Fruit fly (Drosophila melanogaster) whole organism, wandering third instar larva: ENCODE data around the gene CG13063.

Source experiments
- Abd-B ChIP-seq: fragments of >200 bp; optimal IDR thresholded peaks from 2 replicates; lab custom pipeline; 2017; ENCODE audit warnings: missing biosample characterization, missing genetic modification characterization
- CG9705 ChIP-seq: fragments of 200-800 bp; sonication (Bioruptor generic); optimal IDR thresholded peaks from 2 replicates; lab custom pipeline; 2018; ENCODE audit warnings: missing biosample characterization, mild to moderate bottlenecking, missing genetic modification characterization
- CrebA ChIP-seq: fragments of 200-800 bp; sonication (Bioruptor generic); optimal IDR thresholded peaks from 2 replicates; lab custom pipeline; 2016; ENCODE audit warnings: missing biosample characterization, mild to moderate bottlenecking, missing genetic modification characterization, borderline replicate concordance
- Dfd ChIP-seq: fragments of >200 bp; optimal IDR thresholded peaks from 2 replicates; lab custom pipeline; 2017; ENCODE audit warnings: missing biosample characterization, missing genetic modification characterization
- Dif ChIP-seq: fragments of 200-275, 200-300 bp; sonication (Bioruptor generic); optimal IDR thresholded peaks from 2 replicates; lab custom pipeline; 2018; ENCODE audit warnings: missing biosample characterization, missing genetic modification characterization; ENCODE audit not compliant: partially characterized antibody
- HLH106 ChIP-seq: fragments of 200-800 bp; optimal IDR thresholded peaks from 3 replicates; lab custom pipeline; 2019; ENCODE audit warnings: missing biosample characterization, mild to moderate bottlenecking, missing genetic modification characterization, moderate library complexity
- Hnf4 ChIP-seq: fragments of 200-800 bp; sonication (Bioruptor generic); optimal IDR thresholded peaks from 2 replicates; lab custom pipeline; 2016; ENCODE audit warnings: missing biosample characterization, mild to moderate bottlenecking, missing genetic modification characterization
- Hr78 ChIP-seq: fragments of >200 bp; optimal IDR thresholded peaks from 2 replicates; lab custom pipeline; 2017; ENCODE audit warnings: missing biosample characterization, missing genetic modification characterization
- Hr83 ChIP-seq: fragments of 200-300 bp; sonication (Bioruptor generic); optimal IDR thresholded peaks from 2 replicates; lab custom pipeline; 2016; ENCODE audit warnings: missing biosample characterization, mild to moderate bottlenecking, missing genetic modification characterization, moderate library complexity; ENCODE audit not compliant: poor library complexity, severe bottlenecking
- Myc ChIP-seq: fragments of >200 bp; optimal IDR thresholded peaks from 2 replicates; lab custom pipeline; 2017
- N ChIP-seq: fragments of >200 bp; optimal IDR thresholded peaks from 2 replicates; lab custom pipeline; 2018; ENCODE audit warnings: missing biosample characterization, missing external identifiers, missing genetic modification characterization
- OdsH ChIP-seq: fragments of 200-800 bp; sonication (Bioruptor generic); optimal IDR thresholded peaks from 2 replicates; lab custom pipeline; 2016; ENCODE audit warnings: missing biosample characterization, mild to moderate bottlenecking, missing genetic modification characterization
- Rel ChIP-seq, 2 experiments: fragments of 200-800 bp; sonication (Bioruptor generic) in 1 of 2; optimal IDR thresholded peaks; 2 replicates in 1 of 2; 3 replicates in 1 of 2; lab custom pipeline; 2016 to 2019; ENCODE audit warnings: mild to moderate bottlenecking in 2 of 2, missing biosample characterization in 2 of 2, missing genetic modification characterization in 2 of 2, moderate library complexity in 1 of 2
- Sp1 ChIP-seq: fragments of 200-800 bp; sonication (Bioruptor generic); optimal IDR thresholded peaks from 3 replicates; lab custom pipeline; 2019; ENCODE audit warnings: missing biosample characterization, mild to moderate bottlenecking, missing genetic modification characterization, moderate library complexity
- Vsx2 ChIP-seq: fragments of 200-300, 225-300 bp; sonication (Bioruptor generic); optimal IDR thresholded peaks from 2 replicates; lab custom pipeline; 2018; ENCODE audit warnings: missing biosample characterization, missing genetic modification characterization; ENCODE audit not compliant: partially characterized antibody
- br ChIP-seq: fragments of 200-800 bp; sonication (Bioruptor generic); optimal IDR thresholded peaks from 2 replicates; lab custom pipeline; 2016; ENCODE audit warnings: missing biosample characterization, missing genetic modification characterization
- brk ChIP-seq: fragments of 200-800 bp; sonication (Bioruptor generic); optimal IDR thresholded peaks from 2 replicates; lab custom pipeline; 2016; ENCODE audit warnings: missing biosample characterization, mild to moderate bottlenecking, missing genetic modification characterization
- dmrt93B ChIP-seq: fragments of 200-800 bp; sonication (Bioruptor generic); optimal IDR thresholded peaks from 2 replicates; lab custom pipeline; 2018; ENCODE audit warnings: missing biosample characterization, mild to moderate bottlenecking, missing genetic modification characterization
- dsf ChIP-seq: sonication (Bioruptor generic); optimal IDR thresholded peaks from 2 replicates; lab custom pipeline; 2016; ENCODE audit warnings: missing biosample characterization, missing genetic modification characterization, borderline replicate concordance
- ey ChIP-seq: fragments of 200-800 bp; sonication (Bioruptor generic); optimal IDR thresholded peaks from 2 replicates; lab custom pipeline; 2016; ENCODE audit warnings: missing biosample characterization, missing genetic modification characterization
- foxo ChIP-seq, 2 experiments: fragments of 200-800 bp; sonication (Bioruptor generic); optimal IDR thresholded peaks; 2 replicates in 1 of 2; 3 replicates in 1 of 2; lab custom pipeline; 2016 to 2017; ENCODE audit warnings: missing biosample characterization in 2 of 2, missing genetic modification characterization in 2 of 2
- fru ChIP-seq: fragments of 200-800 bp; sonication (Bioruptor generic); optimal IDR thresholded peaks from 3 replicates; lab custom pipeline; 2016; ENCODE audit warnings: missing biosample characterization, mild to moderate bottlenecking, missing genetic modification characterization
- jim ChIP-seq: fragments of 175-275, 200-325 bp; sonication (Bioruptor generic); optimal IDR thresholded peaks from 2 replicates; lab custom pipeline; 2016; ENCODE audit warnings: missing biosample characterization, mild to moderate bottlenecking, missing genetic modification characterization
- lola ChIP-seq: fragments of >200 bp; optimal IDR thresholded peaks from 2 replicates; lab custom pipeline; 2017; ENCODE audit warnings: missing biosample characterization, missing genetic modification characterization
- pan ChIP-seq: fragments of >200 bp; optimal IDR thresholded peaks from 2 replicates; lab custom pipeline; 2017
- psq ChIP-seq: fragments of 200-800 bp; sonication (Bioruptor generic); optimal IDR thresholded peaks from 3 replicates; lab custom pipeline; 2017; ENCODE audit warnings: missing biosample characterization, mild to moderate bottlenecking, missing genetic modification characterization, moderate library complexity
- rgr ChIP-seq: fragments of 200-800 bp; sonication (Bioruptor generic); optimal IDR thresholded peaks from 3 replicates; lab custom pipeline; 2016; ENCODE audit warnings: missing biosample characterization, mild to moderate bottlenecking, missing genetic modification characterization
- sage ChIP-seq: fragments of 200-800 bp; sonication (Bioruptor generic); optimal IDR thresholded peaks from 2 replicates; lab custom pipeline; 2016; ENCODE audit warnings: missing biosample characterization, mild to moderate bottlenecking, missing genetic modification characterization
- usp ChIP-seq: fragments of >200 bp; optimal IDR thresholded peaks from 2 replicates; lab custom pipeline; 2017; ENCODE audit warnings: missing biosample characterization, missing genetic modification characterization
- woc ChIP-seq: sonication (Bioruptor generic); optimal IDR thresholded peaks from 2 replicates; lab custom pipeline; 2016; ENCODE audit warnings: missing biosample characterization, mild to moderate bottlenecking, missing genetic modification characterization

Gene CG13063

dm6 chr3L:16286258-16286657 is 20.1 kb upstream of the CG13063 start (continued):
- TF ChIP-seq Sp1 (GFP tag; lab: Kevin White, UChicago) (no peak), fru (GFP tag; lab: Kevin White, UChicago) (peak; percentile 50), jim (GFP tag; lab: Kevin White, UChicago) (no peak), Myc (lab: Kevin White, UChicago) (no peak)

dm6 chr3L:16288322-16288721 is 18.1 kb upstream of the CG13063 start, which contains the start of gene CG13046:
CG13046 (minus strand) TSS chr3L:16288422.
- TF ChIP-seq pan (lab: Kevin White, UChicago): no peak
- no peak for TF ChIP-seq HLH106 (tag; lab: Kevin White, UChicago)
- TF ChIP-seq jim (GFP tag; lab: Kevin White, UChicago): no peak
- TF ChIP-seq dsf (GFP tag; lab: Kevin White, UChicago): no peak
- TF ChIP-seq Rel (GFP tag; optimal IDR thresholded peaks at IDR 0.05; lab: Kevin White, UChicago): no peak
- no peak for TF ChIP-seq Rel (tag; optimal IDR thresholded peaks at IDR 0.05; lab: Kevin White, UChicago)
- no peak for TF ChIP-seq Dif (GFP tag; lab: Kevin White, UChicago)
- TF ChIP-seq Hr83 (GFP tag; lab: Kevin White, UChicago): no peak
- no peak for TF ChIP-seq N (GFP tag; lab: Kevin White, UChicago)
- no peak for TF ChIP-seq rgr

dm6 chr3L:16289067-16289466 is 17.3 kb upstream of the CG13063 start:
- TF ChIP-seq foxo (GFP tag; optimal IDR thresholded peaks at IDR 0.05; lab: Kevin White, UChicago) (peak in 1 of 2 experiments; percentile 9), rgr (no peak), Hnf4 (GFP tag; lab: Kevin White, UChicago) (no peak)

dm6 chr3L:16290850-16291249 is 15.6 kb upstream of the CG13063 start, which contains the start of gene CG13045:
CG13045 (minus strand) TSS chr3L:16290950.
- no peak for TF ChIP-seq usp
- TF ChIP-seq N (GFP tag; lab: Kevin White, UChicago): no peak
- no peak for TF ChIP-seq CrebA
- no peak for TF ChIP-seq pan (lab: Kevin White, UChicago)
- TF ChIP-seq Hnf4 (GFP tag; lab: Kevin White, UChicago): no peak
- no peak for TF ChIP-seq Hr83 (GFP tag; lab: Kevin White, UChicago)
- TF ChIP-seq sage (GFP tag; lab: Kevin White, UChicago): no peak
- TF ChIP-seq Vsx2 (GFP tag; lab: Kevin White, UChicago): no peak
- no peak for TF ChIP-seq CG9705 (GFP tag; lab: Kevin White, UChicago)
- TF ChIP-seq Myc (lab: Kevin White, UChicago): no peak
- no peak for TF ChIP-seq br (GFP tag; lab: Kevin White, UChicago)
- no peak for TF ChIP-seq jim (GFP tag; lab: Kevin White, UChicago)
- no peak for TF ChIP-seq rgr
- no peak for TF ChIP-seq psq
- TF ChIP-seq dmrt93B (GFP tag; lab: Kevin White, UChicago): no peak
- TF ChIP-seq OdsH (GFP tag; lab: Kevin White, UChicago): no peak
- TF ChIP-seq woc (GFP tag; lab: Kevin White, UChicago): no peak
- TF ChIP-seq Dif (GFP tag; lab: Kevin White, UChicago): no peak
- TF ChIP-seq Abd-B (GFP tag; lab: Kevin White, UChicago): no peak
- no peak for TF ChIP-seq ey (GFP tag; lab: Kevin White, UChicago)

- TF ChIP-seq Hr78: no peak
- no peak for TF ChIP-seq usp
- peak; percentile 51 for TF ChIP-seq lola (GFP tag; lab: Kevin White, UChicago)
- TF ChIP-seq N (GFP tag; lab: Kevin White, UChicago): peak; percentile 32
- TF ChIP-seq woc (GFP tag; lab: Kevin White, UChicago): no peak
- TF ChIP-seq brk (GFP tag; lab: Kevin White, UChicago): no peak
- peak; percentile 76 for TF ChIP-seq Myc (lab: Kevin White, UChicago)
- no peak for TF ChIP-seq Dfd (GFP tag; lab: Kevin White, UChicago)
- peak; percentile 88 for TF ChIP-seq Vsx2 (GFP tag; lab: Kevin White, UChicago)
These were observed 14.7 kb upstream of the CG13063 start for dm6 chr3L:16291678-16292077.
